Worm (Caenorhabditis elegans) whole organism, late embryonic: ENCODE measurements around the gene mig-6.

ENCODE experiments used
- unc-42 ChIP-seq: sonication (generic microtip); optimal IDR thresholded peaks from 2 replicates; lab custom pipeline; 2016; ENCODE audit warnings: missing genotype, missing genetic modification characterization, missing compliant biosample characterization

Gene mig-6

DNA sequence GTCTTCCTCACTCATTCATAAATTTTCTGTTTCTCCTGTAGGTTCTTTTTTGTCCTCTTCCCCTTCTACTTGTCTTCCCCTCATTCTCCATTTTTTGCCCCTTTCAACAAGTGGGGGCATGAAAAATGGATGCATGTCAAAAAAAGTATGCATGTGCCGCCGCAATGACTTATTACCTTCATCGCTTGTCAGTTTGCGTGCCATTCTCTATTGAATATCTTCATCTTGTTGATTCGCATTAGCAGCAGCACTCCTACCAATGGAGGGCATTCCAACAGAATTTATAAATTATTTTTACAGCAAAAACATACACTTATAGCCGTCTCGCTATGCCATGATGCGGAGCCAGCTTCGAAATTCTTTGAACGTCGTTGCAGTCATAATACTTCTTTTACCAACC is 64.2 kb downstream of the mig-6 start, which contains the start of gene F40A3.1:
F40A3.1 (plus strand) TSS at position 301 of the 400 bp plus-strand sequence.
- TF ChIP-seq unc-42 = no peak
